Worm (Caenorhabditis elegans): ENCODE results near the gene frpr-11.
A peak's percentile ranks its signal among the peaks of the same experiment; 100 is the strongest.

frpr-11 gene

ce11 chrV:8938943-8939342 lies 31.9 kb downstream of the frpr-11 start:
- TF ChIP-seq lin-13 (GFP tag; optimal IDR thresholded peaks at IDR 0.05) = no peak
- TF ChIP-seq ctbp-1 (GFP tag; IDR thresholded peaks at IDR 0.05) = no peak
- TF ChIP-seq lim-7 (GFP tag; IDR thresholded peaks at IDR 0.05) = peak; percentile 35; the same call in 1 of the 2 replicates
- no peak for TF ChIP-seq ceh-20 (GFP tag; IDR thresholded peaks at IDR 0.05)
- no peak for TF ChIP-seq jun-1 (tag; optimal IDR thresholded peaks at IDR 0.05)
- TF ChIP-seq nhr-41 (GFP tag; IDR thresholded peaks at IDR 0.05) = no peak
- no peak for TF ChIP-seq skn-1 (tag; optimal IDR thresholded peaks at IDR 0.05)
- 0 out of 2 replicates have a peak, but pooled peaks have one; percentile 57 for TF ChIP-seq dmd-8 (GFP tag; IDR thresholded peaks at IDR 0.05)
- TF ChIP-seq ceh-44 (GFP tag; IDR thresholded peaks at IDR 0.05) = no peak
- TF ChIP-seq vab-7 (GFP tag; IDR thresholded peaks at IDR 0.05) = peak; percentile 18; the same call in 1 of the 2 replicates
- TF ChIP-seq tag-97 (GFP tag; IDR thresholded peaks at IDR 0.05) = no peak
- no peak for TF ChIP-seq Y75B8A.6 (GFP tag; IDR thresholded peaks at IDR 0.05)
- TF ChIP-seq hlh-30 (tag; optimal IDR thresholded peaks at IDR 0.05; ENCODE audit: insufficient read depth) = no peak
- peak in 1 of 2 experiments; percentile 12 for TF ChIP-seq unc-62 (GFP tag; optimal IDR thresholded peaks at IDR 0.05 in 1 of 2)
- no peak for TF ChIP-seq unc-62 (tag; optimal IDR thresholded peaks at IDR 0.05)
- 0 out of 4 replicates have a peak, but pooled peaks of 1 of the 2 experiments have one; percentile 37 for TF ChIP-seq madf-5 (GFP tag; IDR thresholded peaks at IDR 0.05)

ce11 chrV:8939424-8940065 lies 32.5 kb downstream of the frpr-11 start:
- TF ChIP-seq php-3 (GFP tag; IDR thresholded peaks at IDR 0.05) = 0 out of 2 replicates have a peak, but pooled peaks have one; percentile 48
- TF ChIP-seq arid-1 (GFP tag; conservative IDR thresholded peaks at IDR 0.05) = peak; percentile 53; the same call in 1 of the 2 replicates
- 0 out of 2 replicates have a peak, but pooled peaks have one; percentile 14 for TF ChIP-seq dmd-6 (GFP tag; IDR thresholded peaks at IDR 0.05)
- TF ChIP-seq nhr-111 (GFP tag; optimal IDR thresholded peaks at IDR 0.05) = no peak
- peak; percentile 43; the same call in 1 of the 2 replicates for TF ChIP-seq ctbp-1 (GFP tag; IDR thresholded peaks at IDR 0.05)
- TF ChIP-seq lin-29 (GFP tag; IDR thresholded peaks at IDR 0.05) = peak; percentile 38; the same call in 1 of the 2 replicates
- no peak for TF ChIP-seq F49E8.2 (tag; optimal IDR thresholded peaks at IDR 0.05; ENCODE audit: borderline replicate concordance)
- no peak for TF ChIP-seq set-16 (GFP tag; IDR thresholded peaks at IDR 0.05)
- no peak for TF ChIP-seq hif-1 (tag; optimal IDR thresholded peaks at IDR 0.05)
- TF ChIP-seq daf-19 (GFP tag; conservative IDR thresholded peaks at IDR 0.05) = 0 out of 2 replicates have a peak, but pooled peaks have one; percentile 29
- TF ChIP-seq nhr-25 (tag; optimal IDR thresholded peaks at IDR 0.05; ENCODE audit: borderline replicate concordance, insufficient read depth) = peak; percentile 12
- TF ChIP-seq mes-2 (tag; optimal IDR thresholded peaks at IDR 0.05; ENCODE audit: poor library complexity, severe bottlenecking) = no peak
- no peak for TF ChIP-seq ceh-62 (tag; optimal IDR thresholded peaks at IDR 0.05)
- TF ChIP-seq ama-1 (optimal IDR thresholded peaks at IDR 0.05) = peak; percentile 59
- no peak for TF ChIP-seq nhr-77 (tag; optimal IDR thresholded peaks at IDR 0.05)
- TF ChIP-seq Y105C5A.15 (GFP tag; IDR thresholded peaks at IDR 0.05) = no peak
- TF ChIP-seq ZK337.2 (GFP tag; IDR thresholded peaks at IDR 0.05) = no peak
- 0 out of 2 replicates have a peak, but pooled peaks have one; percentile 41 for TF ChIP-seq nhr-42 (GFP tag; IDR thresholded peaks at IDR 0.05)
- TF ChIP-seq Y5F2A.4 (GFP tag; optimal IDR thresholded peaks at IDR 0.05) = peak; percentile 55
- TF ChIP-seq lsy-2 (tag; optimal IDR thresholded peaks at IDR 0.05) = no peak
- TF ChIP-seq ceh-82 (tag; optimal IDR thresholded peaks at IDR 0.05) = no peak
- TF ChIP-seq aly-2 (tag; optimal IDR thresholded peaks at IDR 0.05) = no peak
- no peak for TF ChIP-seq Y48G9A.11 (GFP tag; IDR thresholded peaks at IDR 0.05)
- TF ChIP-seq spr-1 (tag; optimal IDR thresholded peaks at IDR 0.05) = no peak
- TF ChIP-seq zfp-3 (GFP tag; conservative IDR thresholded peaks at IDR 0.05) = peak; percentile 88
- TF ChIP-seq hmg-1.1 (GFP tag; IDR thresholded peaks at IDR 0.05) = 0 out of 2 replicates have a peak, but pooled peaks have one; percentile 13
- TF ChIP-seq lim-7 (GFP tag; IDR thresholded peaks at IDR 0.05) = 0 out of 2 replicates have a peak, but pooled peaks have one; percentile 35
- peak; percentile 87 for TF ChIP-seq lin-1 (GFP tag; IDR thresholded peaks at IDR 0.05)
- no peak; the same call in 1 of the 2 replicates for TF ChIP-seq tag-97 (GFP tag; IDR thresholded peaks at IDR 0.05)
- TF ChIP-seq gei-8 (GFP tag; optimal IDR thresholded peaks at IDR 0.05) = no peak
- TF ChIP-seq skn-1 (tag; optimal IDR thresholded peaks at IDR 0.05) = no peak
- no peak for TF ChIP-seq ZK546.5 (tag; optimal IDR thresholded peaks at IDR 0.05)
- peak; percentile 57; the same call in 1 of the 2 replicates for TF ChIP-seq madf-9 (GFP tag; conservative IDR thresholded peaks at IDR 0.05)
- no peak for TF ChIP-seq jun-1 (tag; optimal IDR thresholded peaks at IDR 0.05)
- peak; percentile 54 for TF ChIP-seq pha-4 (GFP tag; IDR thresholded peaks at IDR 0.05)
- no peak for TF ChIP-seq pha-4 (tag; optimal IDR thresholded peaks at IDR 0.05)

All from whole organism, L4 larva.